Fruit fly (Drosophila melanogaster): ENCODE measurements around the gene Wwox.

- peak; percentile 24 for TF ChIP-seq CG8159 (tag; optimal IDR thresholded peaks at IDR 0.05)
- peak; percentile 16 for TF ChIP-seq CG13204 (GFP tag; optimal IDR thresholded peaks at IDR 0.05)
Measured at dm6 chr2L:7960581-7961530, 43.2 kb downstream of the Wwox start.
